Fruit fly (Drosophila melanogaster): ENCODE results near the gene CG9550.

The CG9550 gene

dm6 chr2L:6481310-6481738, 15.5 kb upstream of the CG9550 start:
- TF ChIP-seq CG15710 (tag; optimal IDR thresholded peaks at IDR 0.05), result no peak
- TF ChIP-seq fd96Ca (GFP tag; IDR thresholded peaks at IDR 0.05), result 0 out of 3 replicates have a peak, but pooled peaks have one; percentile 17
- no peak for TF ChIP-seq CG34367 (tag; optimal IDR thresholded peaks at IDR 0.05)
- TF ChIP-seq CG14655 (GFP tag; optimal IDR thresholded peaks at IDR 0.05), result no peak
- TF ChIP-seq D1 (tag; optimal IDR thresholded peaks at IDR 0.05), result no peak
- TF ChIP-seq Pif1B (GFP tag; optimal IDR thresholded peaks at IDR 0.05), result no peak
- TF ChIP-seq CG8301 (tag; optimal IDR thresholded peaks at IDR 0.05), result no peak
- no peak for TF ChIP-seq CG8159 (tag; optimal IDR thresholded peaks at IDR 0.05)
- TF ChIP-seq CG32121 (GFP tag; IDR thresholded peaks at IDR 0.05), result 0 out of 2 replicates have a peak, but pooled peaks have one; percentile 29
- no peak for TF ChIP-seq CG17806 (tag; optimal IDR thresholded peaks at IDR 0.05)
- TF ChIP-seq EcR (GFP tag; optimal IDR thresholded peaks at IDR 0.05), result no peak
- TF ChIP-seq CG13204 (GFP tag; optimal IDR thresholded peaks at IDR 0.05), result no peak
- no peak for TF ChIP-seq CG9948 (tag; optimal IDR thresholded peaks at IDR 0.05)
- TF ChIP-seq CG12605 (GFP tag; IDR thresholded peaks at IDR 0.05), result no peak
- no peak for TF ChIP-seq rn (GFP tag; IDR thresholded peaks at IDR 0.05)
- no peak for TF ChIP-seq Pif1A (GFP tag; optimal IDR thresholded peaks at IDR 0.05)
- TF ChIP-seq Ets98B (GFP tag; IDR thresholded peaks at IDR 0.05), result peak; percentile 35
- TF ChIP-seq CG4496 (GFP tag; IDR thresholded peaks at IDR 0.05), result 0 out of 3 replicates have a peak, but pooled peaks have one; percentile 9
- no peak for TF ChIP-seq gl (tag; optimal IDR thresholded peaks at IDR 0.05)
- no peak for TF ChIP-seq Snoo (tag; optimal IDR thresholded peaks at IDR 0.05)
- TF ChIP-seq CG10348 (GFP tag; IDR thresholded peaks at IDR 0.05), result no peak

- TF ChIP-seq CG9948 (tag; optimal IDR thresholded peaks at IDR 0.05) (no peak), Ets98B (GFP tag; IDR thresholded peaks at IDR 0.05) (peak; percentile 52)
Observed at dm6 chr2L:6488676-6489140, 8.1 kb upstream of the CG9550 start, which contains the start of the genes KFase and epsilonCOP. TSS of gene KFase (minus strand) at chr2L:6488756. TSS of gene epsilonCOP (plus strand) at chr2L:6489090.

DNA sequence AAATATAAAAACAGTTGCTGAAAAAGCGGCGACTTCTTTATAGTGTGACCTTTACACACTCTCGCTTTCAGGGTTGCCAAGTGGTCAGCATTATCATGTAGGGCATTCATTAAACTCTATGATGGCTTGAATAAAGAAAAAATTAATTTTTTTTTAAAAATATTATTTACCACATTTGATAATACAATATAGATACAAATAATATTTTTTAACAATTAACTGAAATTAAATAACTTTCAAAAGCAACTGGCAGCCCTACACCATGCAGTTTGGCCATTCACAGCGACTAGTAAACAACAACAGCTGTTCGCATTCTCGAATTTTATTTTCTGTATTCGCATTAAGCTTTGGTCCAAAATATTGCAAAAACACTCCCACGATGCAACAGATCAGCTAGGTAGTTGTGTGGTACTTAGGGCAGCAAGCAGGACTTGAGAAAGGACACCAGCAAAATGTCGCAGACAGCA, 6.0 kb upstream of the CG9550 start, which contains the start of the genes Phf5a and CG31638:
Gene Phf5a (minus strand): TSS at position 61 of the 467 bp plus-strand sequence.
Gene CG31638 (plus strand): TSS at position 279 of the 467 bp plus-strand sequence.
- peak; percentile 95 for TF ChIP-seq CG17806 (tag; optimal IDR thresholded peaks at IDR 0.05)
- TF ChIP-seq CG14655 (GFP tag; optimal IDR thresholded peaks at IDR 0.05), result no peak
- peak; percentile 16 for TF ChIP-seq EcR (GFP tag; optimal IDR thresholded peaks at IDR 0.05)
- TF ChIP-seq Snoo (tag; optimal IDR thresholded peaks at IDR 0.05), result peak; percentile 84
- peak; percentile 94 for TF ChIP-seq rn (GFP tag; IDR thresholded peaks at IDR 0.05)
- TF ChIP-seq D1 (tag; optimal IDR thresholded peaks at IDR 0.05), result no peak
- TF ChIP-seq Ets98B (GFP tag; IDR thresholded peaks at IDR 0.05), result peak; percentile 95
- TF ChIP-seq CG34367 (tag; optimal IDR thresholded peaks at IDR 0.05), result peak; percentile 71
- peak; percentile 73 for TF ChIP-seq gl (tag; optimal IDR thresholded peaks at IDR 0.05)
- no peak for TF ChIP-seq CG12605 (GFP tag; IDR thresholded peaks at IDR 0.05)
- no peak for TF ChIP-seq CG13204 (GFP tag; optimal IDR thresholded peaks at IDR 0.05)
- TF ChIP-seq CG8301 (tag; optimal IDR thresholded peaks at IDR 0.05), result peak; percentile 85
- no peak for TF ChIP-seq Pif1B (GFP tag; optimal IDR thresholded peaks at IDR 0.05)
- TF ChIP-seq CG8159 (tag; optimal IDR thresholded peaks at IDR 0.05), result peak; percentile 92
- TF ChIP-seq CG15710 (tag; optimal IDR thresholded peaks at IDR 0.05), result peak; percentile 94
- TF ChIP-seq CG9948 (tag; optimal IDR thresholded peaks at IDR 0.05), result peak; percentile 93
- TF ChIP-seq CG10348 (GFP tag; IDR thresholded peaks at IDR 0.05), result no peak
- no peak for TF ChIP-seq Pif1A (GFP tag; optimal IDR thresholded peaks at IDR 0.05)
- TF ChIP-seq CG32121 (GFP tag; IDR thresholded peaks at IDR 0.05), result peak; percentile 96
- peak; percentile 94 for TF ChIP-seq CG4496 (GFP tag; IDR thresholded peaks at IDR 0.05)
- peak; percentile 93 for TF ChIP-seq fd96Ca (GFP tag; IDR thresholded peaks at IDR 0.05)

dm6 chr2L:6494405-6494816, 2.4 kb upstream of the CG9550 start, which contains the start of gene CG9547:
TSS of gene CG9547 (minus strand) at chr2L:6494532.
- TF ChIP-seq Pif1B (GFP tag; optimal IDR thresholded peaks at IDR 0.05) (no peak), CG4496 (GFP tag; IDR thresholded peaks at IDR 0.05) (0 out of 3 replicates have a peak, but pooled peaks have one; percentile 24), Snoo (tag; optimal IDR thresholded peaks at IDR 0.05) (peak; percentile 30), gl (tag; optimal IDR thresholded peaks at IDR 0.05) (no peak), CG8159 (tag; optimal IDR thresholded peaks at IDR 0.05) (no peak), CG10348 (GFP tag; IDR thresholded peaks at IDR 0.05) (no peak), CG32121 (GFP tag; IDR thresholded peaks at IDR 0.05) (no peak; the same call in 1 of the 2 replicates), CG13204 (GFP tag; optimal IDR thresholded peaks at IDR 0.05) (no peak), rn (GFP tag; IDR thresholded peaks at IDR 0.05) (no peak), CG12605 (GFP tag; IDR thresholded peaks at IDR 0.05) (peak; percentile 50), Pif1A (GFP tag; optimal IDR thresholded peaks at IDR 0.05) (no peak), D1 (tag; optimal IDR thresholded peaks at IDR 0.05) (no peak), fd96Ca (GFP tag; IDR thresholded peaks at IDR 0.05) (no peak), EcR (GFP tag; optimal IDR thresholded peaks at IDR 0.05) (peak; percentile 4), CG9948 (tag; optimal IDR thresholded peaks at IDR 0.05) (no peak), Ets98B (GFP tag; IDR thresholded peaks at IDR 0.05) (peak; percentile 65; the same call in 1 of the 2 replicates), CG17806 (tag; optimal IDR thresholded peaks at IDR 0.05) (no peak), CG14655 (GFP tag; optimal IDR thresholded peaks at IDR 0.05) (no peak)

dm6 chr2L:6498448-6498847, 1.6 kb downstream of the CG9550 start, which contains the start of gene CG31637:
TSS of gene CG31637 (plus strand) at chr2L:6498647.
- peak; percentile 22 for TF ChIP-seq EcR (GFP tag; optimal IDR thresholded peaks at IDR 0.05)
- TF ChIP-seq Pif1B (GFP tag; optimal IDR thresholded peaks at IDR 0.05), result no peak
- no peak for TF ChIP-seq rn (GFP tag; IDR thresholded peaks at IDR 0.05)
- TF ChIP-seq CG12605 (GFP tag; IDR thresholded peaks at IDR 0.05), result peak; percentile 12; the same call in 1 of the 2 replicates
- TF ChIP-seq Ets98B (GFP tag; IDR thresholded peaks at IDR 0.05), result peak; percentile 36
